Fruit fly (Drosophila melanogaster): Measurements from ENCODE around the gene pn.
A peak's percentile ranks its signal among the peaks of the same experiment; 100 is the strongest.

Gene pn

DNA sequence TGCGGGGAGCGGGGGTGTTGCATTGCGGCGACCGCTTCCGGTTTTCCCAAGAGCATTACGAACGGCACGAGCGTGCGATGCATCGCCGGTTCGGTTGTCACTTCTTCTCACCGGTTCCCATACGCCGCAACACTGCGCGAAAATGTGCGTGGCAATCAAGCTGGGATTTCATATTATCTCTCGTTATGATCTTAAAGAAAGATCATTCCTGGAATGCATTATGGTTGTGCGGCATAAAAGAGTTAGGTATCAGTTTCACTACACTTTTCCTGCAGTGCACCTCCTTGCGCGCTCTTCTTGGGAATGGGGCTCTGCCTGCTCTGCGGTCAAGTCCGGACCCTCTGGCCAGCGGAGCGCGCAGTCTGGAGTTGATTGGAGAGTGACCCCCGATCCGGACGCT is 14.9 kb upstream of the pn start (continued):
- TF ChIP-seq org-1 (GFP tag; optimal IDR thresholded peaks at IDR 0.05): peak; percentile 27
- peak in 1 of 2 experiments; percentile 42 for TF ChIP-seq Eip74EF (GFP tag; optimal IDR thresholded peaks at IDR 0.05)
- TF ChIP-seq E2f2 (GFP tag; IDR thresholded peaks at IDR 0.05): peak; percentile 33; the same call in 1 of the 2 replicates
- TF ChIP-seq lmd (GFP tag; IDR thresholded peaks at IDR 0.05): peak; percentile 58; the same call in 1 of the 2 replicates
- no peak for TF ChIP-seq CG9817 (tag; optimal IDR thresholded peaks at IDR 0.05)
- TF ChIP-seq CG8388 (GFP tag; optimal IDR thresholded peaks at IDR 0.05): peak; percentile 56
- TF ChIP-seq CG18262 (tag; optimal IDR thresholded peaks at IDR 0.05): peak; percentile 36
- no peak for TF ChIP-seq CG8924 (tag; optimal IDR thresholded peaks at IDR 0.05)
- TF ChIP-seq H15 (GFP tag; IDR thresholded peaks at IDR 0.05): no peak
- TF ChIP-seq CG34376 (GFP tag; optimal IDR thresholded peaks at IDR 0.05): no peak
- TF ChIP-seq yki (optimal IDR thresholded peaks at IDR 0.05): no peak
- TF ChIP-seq CG12769 (tag; optimal IDR thresholded peaks at IDR 0.05): peak; percentile 55
- TF ChIP-seq shn (GFP tag; optimal IDR thresholded peaks at IDR 0.05): no peak
- TF ChIP-seq CG7963 (GFP tag; IDR thresholded peaks at IDR 0.05; ENCODE audit: partially characterized antibody): no peak
- TF ChIP-seq CG10209 (GFP tag; optimal IDR thresholded peaks at IDR 0.05): no peak
- peak; percentile 28 for TF ChIP-seq tin (GFP tag; optimal IDR thresholded peaks at IDR 0.05)
- TF ChIP-seq CG4424 (GFP tag; optimal IDR thresholded peaks at IDR 0.05): peak; percentile 47
- TF ChIP-seq Asciz (GFP tag; optimal IDR thresholded peaks at IDR 0.05): peak; percentile 44
- TF ChIP-seq Dfd (GFP tag; optimal IDR thresholded peaks at IDR 0.05): no peak
- no peak for TF ChIP-seq Ets97D (GFP tag; optimal IDR thresholded peaks at IDR 0.05)
- TF ChIP-seq CG6254 (GFP tag; optimal IDR thresholded peaks at IDR 0.05): peak; percentile 35
- no peak for TF ChIP-seq Antp (GFP tag; optimal IDR thresholded peaks at IDR 0.05)
- no peak for TF ChIP-seq nom (GFP tag; optimal IDR thresholded peaks at IDR 0.05)
- TF ChIP-seq dimm (GFP tag; IDR thresholded peaks at IDR 0.05): peak; percentile 43; the same call in 1 of the 2 replicates
- no peak for TF ChIP-seq crp (GFP tag; optimal IDR thresholded peaks at IDR 0.05)
- peak in 1 of 2 experiments; percentile 10 for TF ChIP-seq dpn (GFP tag; optimal IDR thresholded peaks at IDR 0.05)
- peak; percentile 38 for TF ChIP-seq CG13424 (tag; optimal IDR thresholded peaks at IDR 0.05)
- peak; percentile 80 for TF ChIP-seq ken (GFP tag; IDR thresholded peaks at IDR 0.05)
- TF ChIP-seq Drgx (GFP tag; IDR thresholded peaks at IDR 0.05): peak; percentile 81
- peak; percentile 35 for TF ChIP-seq NC2β (GFP tag; optimal IDR thresholded peaks at IDR 0.05)
- peak; percentile 83 for TF ChIP-seq HLH3B (GFP tag; IDR thresholded peaks at IDR 0.05)
- peak; percentile 14 for TF ChIP-seq CG12659 (GFP tag; optimal IDR thresholded peaks at IDR 0.05)
- peak; percentile 24 for TF ChIP-seq CG17385 (GFP tag; optimal IDR thresholded peaks at IDR 0.05)
- peak; percentile 18 for TF ChIP-seq gsb-n (tag; optimal IDR thresholded peaks at IDR 0.05)
- peak; percentile 49 for TF ChIP-seq H2.0 (GFP tag; IDR thresholded peaks at IDR 0.05)
- no peak for TF ChIP-seq gro (GFP tag; optimal IDR thresholded peaks at IDR 0.05)
- peak; percentile 60 for TF ChIP-seq gem (tag; optimal IDR thresholded peaks at IDR 0.05)
- peak; percentile 28 for TF ChIP-seq NfI (GFP tag; optimal IDR thresholded peaks at IDR 0.05)
- peak; percentile 37 for TF ChIP-seq oc (tag; optimal IDR thresholded peaks at IDR 0.05)
- TF ChIP-seq CG6689 (GFP tag; IDR thresholded peaks at IDR 0.05): peak; percentile 45; the same call in 1 of the 2 replicates
- TF ChIP-seq kay (GFP tag; optimal IDR thresholded peaks at IDR 0.05): no peak
- no peak for TF ChIP-seq Sox100B (GFP tag; optimal IDR thresholded peaks at IDR 0.05)
- no peak for TF ChIP-seq CG18476 (GFP tag; optimal IDR thresholded peaks at IDR 0.05)
- no peak for TF ChIP-seq CG10274 (GFP tag; optimal IDR thresholded peaks at IDR 0.05)
- no peak for TF ChIP-seq Deaf1 (tag; optimal IDR thresholded peaks at IDR 0.05)
- TF ChIP-seq CG7556 (GFP tag; optimal IDR thresholded peaks at IDR 0.05): peak; percentile 29
- peak; percentile 92 for TF ChIP-seq ci (GFP tag; IDR thresholded peaks at IDR 0.05)
- peak; percentile 17 for TF ChIP-seq CG14710 (tag; optimal IDR thresholded peaks at IDR 0.05)
- TF ChIP-seq ase (GFP tag; IDR thresholded peaks at IDR 0.05): peak; percentile 55; the same call in 1 of the 3 replicates
- TF ChIP-seq dysf (GFP tag; IDR thresholded peaks at IDR 0.05): peak; percentile 45; the same call in 2 of the 3 replicates
